Worm (Caenorhabditis elegans): ENCODE data around the gene F59A1.16.

The F59A1.16 gene

DNA sequence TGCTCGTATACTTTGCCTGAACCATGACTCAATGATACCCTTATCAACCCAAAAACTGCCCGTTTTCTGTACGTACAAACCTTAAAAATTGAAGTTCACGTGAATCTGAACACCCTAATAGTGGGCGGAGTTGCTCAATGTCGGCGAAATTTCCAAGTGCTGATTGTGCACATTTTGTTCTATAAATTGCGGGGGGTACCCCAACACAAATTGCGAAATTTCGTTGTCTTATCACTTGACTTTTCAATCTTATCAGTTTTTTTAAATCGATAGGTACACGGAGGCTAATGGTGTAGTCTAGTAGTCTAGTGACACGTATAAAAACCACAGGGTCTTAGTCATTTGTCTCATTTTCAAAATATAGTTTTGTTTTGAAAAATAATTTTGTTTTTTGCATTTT, 25.5 kb downstream of the F59A1.16 start, which contains the start of gene fbxa-108 (continued):
- no peak for TF ChIP-seq duxl-1 (tag; optimal IDR thresholded peaks at IDR 0.05; ENCODE audit: poor library complexity)
- TF ChIP-seq nhr-102 (tag; optimal IDR thresholded peaks at IDR 0.05), result peak; percentile 78
- TF ChIP-seq nhr-25 (tag; optimal IDR thresholded peaks at IDR 0.05; ENCODE audit: borderline replicate concordance, insufficient read depth), result no peak
- TF ChIP-seq jun-1 (tag; optimal IDR thresholded peaks at IDR 0.05), result peak; percentile 47
- TF ChIP-seq ceh-62 (tag; optimal IDR thresholded peaks at IDR 0.05), result no peak
- TF ChIP-seq zfp-2 (tag; optimal IDR thresholded peaks at IDR 0.05), result no peak
- TF ChIP-seq nhr-42 (GFP tag; IDR thresholded peaks at IDR 0.05), result no peak
- no peak for TF ChIP-seq fkh-10 (GFP tag; optimal IDR thresholded peaks at IDR 0.05)
- no peak for TF ChIP-seq zip-2 (tag; optimal IDR thresholded peaks at IDR 0.05)
- TF ChIP-seq lin-29 (GFP tag; IDR thresholded peaks at IDR 0.05), result no peak
- peak; percentile 97 for TF ChIP-seq pqm-1 (tag; optimal IDR thresholded peaks at IDR 0.05)
- TF ChIP-seq rbr-2 (tag; optimal IDR thresholded peaks at IDR 0.05), result no peak
- TF ChIP-seq gei-8 (GFP tag; optimal IDR thresholded peaks at IDR 0.05), result no peak
- peak; percentile 97 for TF ChIP-seq dmd-6 (GFP tag; IDR thresholded peaks at IDR 0.05)
- TF ChIP-seq arid-1 (GFP tag; conservative IDR thresholded peaks at IDR 0.05), result no peak
- no peak for TF ChIP-seq R02D3.7 (tag; optimal IDR thresholded peaks at IDR 0.05)
- TF ChIP-seq tra-1 (GFP tag; IDR thresholded peaks at IDR 0.05), result peak; percentile 64; the same call in 1 of the 2 replicates
- TF ChIP-seq mdl-1 (tag; optimal IDR thresholded peaks at IDR 0.05), result peak in 1 of 2 experiments; percentile 32
- peak; percentile 89 for TF ChIP-seq hlh-11 (tag; optimal IDR thresholded peaks at IDR 0.05)
- TF ChIP-seq dmd-9 (GFP tag; IDR thresholded peaks at IDR 0.05), result no peak
- TF ChIP-seq ces-1 (GFP tag; optimal IDR thresholded peaks at IDR 0.05), result no peak
- no peak for TF ChIP-seq ceh-82 (tag; optimal IDR thresholded peaks at IDR 0.05)
- peak in 1 of 2 experiments; percentile 64 for TF ChIP-seq daf-16 (GFP tag; optimal IDR thresholded peaks at IDR 0.05)
- TF ChIP-seq daf-16 (tag; optimal IDR thresholded peaks at IDR 0.05), result peak; percentile 96
- TF ChIP-seq T26A8.4 (GFP tag; IDR thresholded peaks at IDR 0.05), result no peak
- no peak for TF ChIP-seq saeg-2 (GFP tag; IDR thresholded peaks at IDR 0.05)
- no peak for TF ChIP-seq lin-38 (GFP tag; IDR thresholded peaks at IDR 0.05)
- TF ChIP-seq nhr-10 (tag; optimal IDR thresholded peaks at IDR 0.05), result peak; percentile 48
- TF ChIP-seq unc-39 (tag; optimal IDR thresholded peaks at IDR 0.05), result no peak
- TF ChIP-seq Y75B8A.6 (GFP tag; IDR thresholded peaks at IDR 0.05), result no peak
- TF ChIP-seq mxl-3 (GFP tag; optimal IDR thresholded peaks at IDR 0.05), result peak; percentile 21
- no peak for TF ChIP-seq F49E8.2 (tag; optimal IDR thresholded peaks at IDR 0.05; ENCODE audit: borderline replicate concordance)
- TF ChIP-seq nhr-77 (tag; optimal IDR thresholded peaks at IDR 0.05), result peak; percentile 90
- no peak for TF ChIP-seq egl-27 (tag; optimal IDR thresholded peaks at IDR 0.05)
- TF ChIP-seq ztf-11 (tag; optimal IDR thresholded peaks at IDR 0.05), result no peak
- peak; percentile 40 for TF ChIP-seq cey-2 (tag; optimal IDR thresholded peaks at IDR 0.05; ENCODE audit: borderline replicate concordance, insufficient read depth)
- no peak for TF ChIP-seq daf-19 (GFP tag; conservative IDR thresholded peaks at IDR 0.05)
- no peak for TF ChIP-seq aly-2 (tag; optimal IDR thresholded peaks at IDR 0.05)
- TF ChIP-seq madf-9 (GFP tag; conservative IDR thresholded peaks at IDR 0.05), result no peak
- TF ChIP-seq ceh-28 (tag; optimal IDR thresholded peaks at IDR 0.05), result no peak
- TF ChIP-seq dpl-1 (GFP tag; optimal IDR thresholded peaks at IDR 0.05), result no peak
- TF ChIP-seq lin-1 (GFP tag; IDR thresholded peaks at IDR 0.05), result peak; percentile 75
- TF ChIP-seq ztf-7 (tag; optimal IDR thresholded peaks at IDR 0.05), result no peak
- peak; percentile 16 for TF ChIP-seq lin-13 (GFP tag; optimal IDR thresholded peaks at IDR 0.05)
- TF ChIP-seq ceh-20 (GFP tag; IDR thresholded peaks at IDR 0.05), result no peak
- no peak for TF ChIP-seq lir-3 (tag; optimal IDR thresholded peaks at IDR 0.05)
- TF ChIP-seq ceh-32 (tag; optimal IDR thresholded peaks at IDR 0.05; ENCODE audit: poor library complexity), result no peak
- no peak for TF ChIP-seq spr-3 (GFP tag; optimal IDR thresholded peaks at IDR 0.05)
- TF ChIP-seq zip-11 (GFP tag; IDR thresholded peaks at IDR 0.05), result no peak
- no peak for TF ChIP-seq Y5F2A.4 (GFP tag; optimal IDR thresholded peaks at IDR 0.05)
- TF ChIP-seq dmd-8 (GFP tag; IDR thresholded peaks at IDR 0.05), result no peak
- TF ChIP-seq F10B5.3 (tag; optimal IDR thresholded peaks at IDR 0.05), result no peak
